Fruit fly (Drosophila melanogaster) whole organism, prepupa: Measurements from ENCODE around the gene Usp8.

ENCODE experiments used
- Blimp-1 ChIP-seq: fragments of 200-800 bp; sonication (Bioruptor generic); optimal IDR thresholded peaks from 3 replicates; lab custom pipeline; 2017; ENCODE audit warnings: missing biosample characterization, missing genetic modification characterization, mild to moderate bottlenecking, moderate library complexity, missing genetic modification reagents
- CG31627 ChIP-seq: fragments of 200-800 bp; sonication (Bioruptor generic); optimal IDR thresholded peaks from 3 replicates; lab custom pipeline; 2016; ENCODE audit warnings: missing biosample characterization, missing genetic modification characterization
- CG6276 ChIP-seq: fragments of 200-800 bp; sonication (Bioruptor generic); optimal IDR thresholded peaks from 2 replicates; lab custom pipeline; 2017; ENCODE audit warnings: missing biosample characterization, mild to moderate bottlenecking, missing genetic modification characterization
- CG6854 ChIP-seq: fragments of 200-800 bp; sonication (Bioruptor generic); optimal IDR thresholded peaks from 2 replicates; lab custom pipeline; 2017; ENCODE audit warnings: missing biosample characterization, mild to moderate bottlenecking, missing genetic modification characterization
- Ets96B ChIP-seq: fragments of 200-800 bp; optimal IDR thresholded peaks from 2 replicates; lab custom pipeline; 2019; ENCODE audit warnings: missing biosample characterization, mild to moderate bottlenecking, missing genetic modification characterization, moderate library complexity
- Smox ChIP-seq: fragments of 200-800 bp; sonication (Bioruptor generic); optimal IDR thresholded peaks from 3 replicates; lab custom pipeline; 2016; ENCODE audit warnings: missing biosample characterization, missing genetic modification characterization
- Sox102F ChIP-seq: fragments of 200-800 bp; sonication (Bioruptor generic); optimal IDR thresholded peaks from 2 replicates; lab custom pipeline; 2016; ENCODE audit warnings: missing biosample characterization, mild to moderate bottlenecking, missing genetic modification characterization
- esn ChIP-seq: fragments of 200-800 bp; sonication (Bioruptor generic); optimal IDR thresholded peaks from 2 replicates; lab custom pipeline; 2016; ENCODE audit warnings: missing biosample characterization, mild to moderate bottlenecking, missing genetic modification characterization, moderate library complexity
- ss ChIP-seq, 2 experiments: fragments of 200-800 bp; sonication (Bioruptor generic); optimal IDR thresholded peaks; 2 replicates in 1 of 2; 3 replicates in 1 of 2; lab custom pipeline; 2017 to 2018; ENCODE audit warnings: mild to moderate bottlenecking in 2 of 2, missing biosample characterization in 2 of 2, missing genetic modification characterization in 2 of 2, moderate library complexity in 1 of 2

dm6 chr3R:21156572-21157480 lies 22.8 kb downstream of the Usp8 start:
- TF ChIP-seq Ets96B (tag; lab: Kevin White, UChicago) (no peak), ss (GFP tag; optimal IDR thresholded peaks at IDR 0.05; lab: Kevin White, UChicago) (no peak), esn (no peak), CG6276 (no peak), Smox (no peak), CG31627 (GFP tag; lab: Kevin White, UChicago) (no peak), Blimp-1 (no peak), Sox102F (GFP tag; lab: Kevin White, UChicago) (no peak), CG6854 (GFP tag; lab: Kevin White, UChicago) (peak; percentile 14)
